Worm (Caenorhabditis elegans) whole organism, L2 larva: ENCODE measurements around the gene amx-1.

ENCODE experiments used
- ZK546.5 ChIP-seq: sonication (generic microtip); optimal IDR thresholded peaks from 2 replicates; lab custom pipeline; 2017; ENCODE audit warnings: missing biosample characterization, missing genetic modification characterization
- nhr-11 ChIP-seq: fragments of 150-350 bp; optimal IDR thresholded peaks from 2 replicates; lab custom pipeline; 2014; ENCODE audit warnings: missing biosample characterization, missing genetic modification characterization
- sma-9 ChIP-seq, 2 experiments: fragments of 150-350 bp in 1 of 2; sonication (generic microtip) in 1 of 2; optimal IDR thresholded peaks; 2 replicates each; lab custom pipeline; 2014 to 2016; ENCODE audit warnings: missing genetic modification characterization in 2 of 2, mild to moderate bottlenecking in 1 of 2, missing biosample characterization in 1 of 2, missing compliant biosample characterization in 1 of 2, missing genetic modification reagents in 1 of 2, moderate library complexity in 1 of 2
- unc-62 ChIP-seq: fragments of 150-350 bp; optimal IDR thresholded peaks from 2 replicates; lab custom pipeline; 2014; ENCODE audit warnings: missing biosample characterization, missing genetic modification reagents, missing genetic modification characterization

ce11 chrIII:3782853-3783252, 39.4 kb upstream of the amx-1 start:
- TF ChIP-seq unc-62 (GFP tag; lab: Kevin White, UChicago), result no peak
- peak; percentile 13 for TF ChIP-seq sma-9 (GFP tag; optimal IDR thresholded peaks at IDR 0.05; lab: Kevin White, UChicago)
- no peak for TF ChIP-seq sma-9 (tag; optimal IDR thresholded peaks at IDR 0.05; lab: Kevin White, UChicago)
- no peak for TF ChIP-seq nhr-11 (tag; lab: Kevin White, UChicago)
- no peak for TF ChIP-seq ZK546.5 (tag; lab: Kevin White, UChicago)
